Worm (Caenorhabditis elegans): Measurements from ENCODE around the gene C25H3.1.

ce11 chrII:5725094-5725493, 26.2 kb downstream of the C25H3.1 start:
- no peak for TF ChIP-seq pag-3 (tag; optimal IDR thresholded peaks at IDR 0.05; ENCODE audit: borderline replicate concordance, insufficient read depth)
- TF ChIP-seq efl-1 (optimal IDR thresholded peaks at IDR 0.05), result peak; percentile 15 to 37
- TF ChIP-seq efl-1 (GFP tag; optimal IDR thresholded peaks at IDR 0.05 in 1 of 2), result no peak
- TF ChIP-seq pqm-1 (tag; optimal IDR thresholded peaks at IDR 0.05), result no peak
- TF ChIP-seq aly-2 (tag; optimal IDR thresholded peaks at IDR 0.05), result no peak
- TF ChIP-seq nhr-11 (tag; optimal IDR thresholded peaks at IDR 0.05), result no peak
- peak; percentile 36 for TF ChIP-seq tbx-2 (tag; optimal IDR thresholded peaks at IDR 0.05)
- peak; percentile 70 for TF ChIP-seq zag-1 (tag; optimal IDR thresholded peaks at IDR 0.05)
- peak; percentile 95 for TF ChIP-seq fkh-8 (tag; optimal IDR thresholded peaks at IDR 0.05)
- TF ChIP-seq nhr-28 (tag; optimal IDR thresholded peaks at IDR 0.05), result no peak
